Worm (Caenorhabditis elegans): Measurements from ENCODE around the gene F11G11.15.
"Not testable (repeated sequence)": the region's sequence is repeated elsewhere in the genome, so short reads cannot be mapped to it uniquely, and the experiment has no call there.

Gene F11G11.15

ce11 chrII:4914214-4914613 is 39.6 kb downstream of the F11G11.15 start, which contains the start of gene R05F9.11:
Gene R05F9.11, minus strand, starts transcription at chrII:4914218.
- no peak for TF ChIP-seq him-1 (tag; optimal IDR thresholded peaks at IDR 0.05)
- no peak for TF ChIP-seq dao-5 (tag; optimal IDR thresholded peaks at IDR 0.05)
- TF ChIP-seq W03F9.2 (tag; optimal IDR thresholded peaks at IDR 0.05) = no peak

- TF ChIP-seq W03F9.2 (tag; optimal IDR thresholded peaks at IDR 0.05) = no peak
Measured at ce11 chrII:4915572-4915971, 40.9 kb downstream of the F11G11.15 start.

ce11 chrII:4916462-4916861 is 41.8 kb downstream of the F11G11.15 start, which contains the start of gene msp-31:
Gene msp-31, minus strand, starts transcription at chrII:4916562.
- not testable (repeated sequence) for TF ChIP-seq dao-5, W03F9.2, him-1 (tag; optimal IDR thresholded peaks at IDR 0.05)

ce11 chrII:4918501-4919021 is 43.9 kb downstream of the F11G11.15 start:
- no peak for TF ChIP-seq dao-5 (tag; optimal IDR thresholded peaks at IDR 0.05)
- no peak for TF ChIP-seq him-1 (tag; optimal IDR thresholded peaks at IDR 0.05)
- no peak for TF ChIP-seq W03F9.2 (tag; optimal IDR thresholded peaks at IDR 0.05)

- TF ChIP-seq dao-5 (tag; optimal IDR thresholded peaks at IDR 0.05) (no peak), W03F9.2 (tag; optimal IDR thresholded peaks at IDR 0.05) (no peak), him-1 (tag; optimal IDR thresholded peaks at IDR 0.05) (no peak)
Measured at ce11 chrII:4920608-4921007, 46.0 kb downstream of the F11G11.15 start.
